Worm (Caenorhabditis elegans): ENCODE measurements around the gene oac-7.
A peak's percentile ranks its signal among the peaks of the same experiment; 100 is the strongest.

DNA sequence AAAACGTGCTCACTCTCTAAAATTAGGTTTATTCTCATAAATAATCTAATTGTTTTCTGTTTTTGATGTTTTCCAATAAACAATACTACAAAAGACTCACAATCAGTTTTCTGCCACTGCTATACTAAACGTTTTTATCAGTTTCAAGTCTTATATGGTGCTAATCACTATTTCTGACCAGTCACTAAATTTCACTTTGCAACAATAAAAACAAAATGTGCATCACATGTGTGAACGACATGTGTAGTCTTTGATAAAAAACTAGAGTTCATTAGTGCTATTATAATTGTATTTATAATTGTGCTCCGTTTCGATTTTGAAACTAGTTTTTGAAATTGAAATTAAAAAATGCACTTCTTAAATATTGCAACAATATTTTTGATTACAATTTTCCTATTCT is 31.7 kb upstream of the oac-7 start, which contains the start of gene cyp-37B1:
- TF ChIP-seq lin-15B (tag; optimal IDR thresholded peaks at IDR 0.05) (no peak), ceh-82 (tag; optimal IDR thresholded peaks at IDR 0.05) (no peak), nhr-25 (tag; optimal IDR thresholded peaks at IDR 0.05) (no peak), nhr-11 (tag; optimal IDR thresholded peaks at IDR 0.05) (no peak), elt-2 (tag; optimal IDR thresholded peaks at IDR 0.05) (peak; percentile 93), nhr-28 (tag; optimal IDR thresholded peaks at IDR 0.05) (no peak), zag-1 (tag; optimal IDR thresholded peaks at IDR 0.05) (no peak)
